Worm (Caenorhabditis elegans): ENCODE results near the gene Y47D3B.12.

ce11 chrIII:11402717-11403116, at the start of gene Y47D3B.12:
- TF ChIP-seq klf-2 (GFP tag; conservative IDR thresholded peaks at IDR 0.05) (no peak), cog-1 (tag; optimal IDR thresholded peaks at IDR 0.05) (no peak)

All from whole organism, midembryonic.